Worm (Caenorhabditis elegans): ENCODE data around the gene gap-2.

ce11 chrX:9565881-9566280 lies 93.6 kb downstream of the gap-2 start, which contains the start of gene moc-5:
- TF ChIP-seq nhr-179 (tag; optimal IDR thresholded peaks at IDR 0.05) (no peak), him-1 (tag; optimal IDR thresholded peaks at IDR 0.05) (no peak), snpc-4 (GFP tag; optimal IDR thresholded peaks at IDR 0.05) (no peak), snpc-4 (tag; optimal IDR thresholded peaks at IDR 0.05) (no peak), efl-1 (GFP tag; optimal IDR thresholded peaks at IDR 0.05) (no peak), mxl-1 (tag; optimal IDR thresholded peaks at IDR 0.05) (no peak), pha-4 (tag; optimal IDR thresholded peaks at IDR 0.05) (no peak), bed-2 (GFP tag; IDR thresholded peaks at IDR 0.05) (no peak), unc-62 (GFP tag; optimal IDR thresholded peaks at IDR 0.05) (no peak), cebp-2 (GFP tag; IDR thresholded peaks at IDR 0.05) (no peak), Y95B8A.8 (GFP tag; IDR thresholded peaks at IDR 0.05) (no peak), lin-40 (tag; optimal IDR thresholded peaks at IDR 0.05) (no peak), ama-1 (optimal IDR thresholded peaks at IDR 0.05) (no peak), ama-1 (GFP tag; optimal IDR thresholded peaks at IDR 0.05) (no peak), zfh-2 (GFP tag; conservative IDR thresholded peaks at IDR 0.05) (no peak), gei-17 (GFP tag; optimal IDR thresholded peaks at IDR 0.05) (no peak)
